Fruit fly (Drosophila melanogaster): ENCODE data around the gene Obp19c.

Obp19c gene

DNA sequence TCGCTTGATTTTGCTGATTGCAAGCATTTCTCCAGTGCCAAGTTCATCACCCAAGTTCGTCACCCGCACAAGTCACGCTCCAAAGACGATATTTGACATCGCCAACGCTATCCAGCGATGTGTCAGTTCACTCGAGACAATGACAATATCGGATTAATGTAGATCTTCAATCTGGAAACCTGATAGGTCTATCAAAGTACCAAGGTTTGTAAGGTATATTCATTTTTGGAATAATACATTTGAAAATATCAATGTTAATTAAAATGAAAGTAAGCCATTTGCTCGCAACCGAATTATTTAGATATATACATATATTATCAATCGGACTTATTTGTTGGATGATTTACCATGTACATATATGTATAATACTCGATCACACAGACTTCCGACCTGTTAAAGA is at the start of gene Obp19c:
Gene Obp19c (minus strand): TSS at position 101 of the 400 bp plus-strand sequence.
- TF ChIP-seq OdsH (GFP tag; optimal IDR thresholded peaks at IDR 0.05) (no peak), Hr78 (GFP tag; optimal IDR thresholded peaks at IDR 0.05) (no peak), tai (GFP tag; optimal IDR thresholded peaks at IDR 0.05) (no peak), CG32264 (GFP tag; optimal IDR thresholded peaks at IDR 0.05) (no peak), dsf (GFP tag; optimal IDR thresholded peaks at IDR 0.05; ENCODE audit: borderline replicate concordance) (no peak), lola (GFP tag; optimal IDR thresholded peaks at IDR 0.05) (no peak), CrebA (GFP tag; optimal IDR thresholded peaks at IDR 0.05; ENCODE audit: borderline replicate concordance) (no peak)

DNA sequence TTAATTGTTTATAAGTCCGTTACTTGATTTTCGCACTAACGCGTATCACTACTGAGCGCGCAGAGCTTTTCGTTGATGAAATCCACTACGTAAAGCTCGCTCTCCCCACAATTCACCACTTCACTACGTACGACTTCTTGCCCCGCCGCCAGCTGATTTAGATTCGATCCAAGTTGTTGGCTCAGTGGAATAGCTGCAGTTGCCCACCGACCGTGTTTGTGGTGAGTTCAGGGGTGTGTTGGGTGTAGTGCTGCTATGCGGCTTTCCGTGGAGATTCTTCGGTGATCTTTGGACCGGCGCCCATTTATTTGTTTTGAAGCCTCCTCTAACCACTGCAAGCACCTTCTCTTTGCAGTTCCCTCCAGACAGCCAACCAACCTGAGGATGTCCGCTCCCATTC is 49.4 kb upstream of the Obp19c start:
- TF ChIP-seq Dfd (GFP tag; optimal IDR thresholded peaks at IDR 0.05) (no peak), dl (GFP tag; optimal IDR thresholded peaks at IDR 0.05; ENCODE audit: insufficient read depth in 1 of 2, partially characterized antibody in 2 of 2) (no peak), fru (GFP tag; optimal IDR thresholded peaks at IDR 0.05) (no peak), Hr78 (GFP tag; optimal IDR thresholded peaks at IDR 0.05) (no peak), CrebA (GFP tag; optimal IDR thresholded peaks at IDR 0.05; ENCODE audit: borderline replicate concordance) (no peak), Abd-B (GFP tag; optimal IDR thresholded peaks at IDR 0.05) (no peak), Jra (GFP tag; optimal IDR thresholded peaks at IDR 0.05) (no peak), GATAd (GFP tag; optimal IDR thresholded peaks at IDR 0.05) (no peak), Myc (optimal IDR thresholded peaks at IDR 0.05) (no peak), sv (GFP tag; optimal IDR thresholded peaks at IDR 0.05) (no peak), Dif (GFP tag; optimal IDR thresholded peaks at IDR 0.05; ENCODE audit: partially characterized antibody) (no peak), Rel (GFP tag; optimal IDR thresholded peaks at IDR 0.05) (no peak), Rel (tag; optimal IDR thresholded peaks at IDR 0.05) (no peak), foxo (GFP tag; optimal IDR thresholded peaks at IDR 0.05) (no peak)

DNA sequence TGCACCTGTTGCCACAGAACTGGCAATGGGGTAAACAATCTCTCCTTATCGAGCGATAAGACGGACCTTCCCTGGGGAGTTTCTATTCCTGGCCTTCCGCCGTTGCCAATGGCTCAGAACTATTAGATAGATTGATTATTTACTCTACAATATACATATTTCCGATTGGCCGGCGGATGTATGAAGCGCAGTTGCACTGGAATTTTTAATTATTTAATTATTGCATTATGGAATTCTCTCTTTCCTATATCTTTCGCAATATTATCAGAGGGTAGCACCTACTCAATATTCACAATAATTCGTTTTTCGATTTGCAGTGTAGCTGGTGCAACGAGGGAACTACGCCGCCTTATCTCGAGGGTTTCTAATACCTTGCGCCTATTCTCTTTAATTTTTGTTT is 48.4 kb upstream of the Obp19c start, which contains the start of gene GstT3:
Gene GstT3 (plus strand): TSS at position 301 of the 400 bp plus-strand sequence.
- no peak for TF ChIP-seq tai (GFP tag; optimal IDR thresholded peaks at IDR 0.05)
- TF ChIP-seq dsf (GFP tag; optimal IDR thresholded peaks at IDR 0.05; ENCODE audit: borderline replicate concordance), result no peak
- TF ChIP-seq Dif (GFP tag; optimal IDR thresholded peaks at IDR 0.05; ENCODE audit: partially characterized antibody), result no peak
- no peak for TF ChIP-seq rgr (GFP tag; optimal IDR thresholded peaks at IDR 0.05)
- no peak for TF ChIP-seq CG9705 (GFP tag; optimal IDR thresholded peaks at IDR 0.05)
- TF ChIP-seq dl (GFP tag; optimal IDR thresholded peaks at IDR 0.05; ENCODE audit: insufficient read depth in 1 of 2, partially characterized antibody in 2 of 2), result no peak
- no peak for TF ChIP-seq h (GFP tag; optimal IDR thresholded peaks at IDR 0.05)
- TF ChIP-seq Hr78 (GFP tag; optimal IDR thresholded peaks at IDR 0.05), result no peak
- TF ChIP-seq sage (GFP tag; optimal IDR thresholded peaks at IDR 0.05), result no peak
- no peak for TF ChIP-seq woc (GFP tag; optimal IDR thresholded peaks at IDR 0.05)
- no peak for TF ChIP-seq Myc (optimal IDR thresholded peaks at IDR 0.05)
- TF ChIP-seq Rel (GFP tag; optimal IDR thresholded peaks at IDR 0.05), result no peak
- TF ChIP-seq Rel (tag; optimal IDR thresholded peaks at IDR 0.05), result no peak
- no peak for TF ChIP-seq GATAd (GFP tag; optimal IDR thresholded peaks at IDR 0.05)
- no peak for TF ChIP-seq Mio (GFP tag; optimal IDR thresholded peaks at IDR 0.05)
- no peak for TF ChIP-seq Vsx2 (GFP tag; optimal IDR thresholded peaks at IDR 0.05; ENCODE audit: partially characterized antibody)

DNA sequence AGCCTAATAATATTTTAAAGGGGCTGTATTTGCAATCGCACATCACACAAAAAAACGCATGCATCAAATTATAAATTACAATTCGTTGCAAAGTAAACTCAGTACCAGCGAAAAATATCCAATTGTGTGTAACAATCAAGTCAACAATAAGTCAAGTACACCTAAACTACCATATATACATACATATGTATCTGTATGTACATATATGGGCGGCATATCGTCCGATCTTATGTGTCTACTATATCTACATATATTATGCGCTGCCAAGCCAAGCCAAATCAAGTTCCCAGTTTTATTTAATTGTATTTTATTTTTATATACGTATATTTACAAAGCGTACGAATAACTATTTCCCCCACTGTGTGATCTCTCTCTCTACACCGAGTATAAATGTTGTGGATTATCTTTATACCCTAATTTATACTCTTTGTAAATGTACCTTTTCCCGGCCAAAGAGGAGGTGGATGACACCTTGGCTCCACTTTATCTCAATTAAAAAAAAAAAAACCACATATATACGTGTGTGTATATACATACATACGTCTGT is 47.7 kb upstream of the Obp19c start:
- TF ChIP-seq OdsH (GFP tag; optimal IDR thresholded peaks at IDR 0.05) (no peak), GATAd (GFP tag; optimal IDR thresholded peaks at IDR 0.05) (no peak), CG32264 (GFP tag; optimal IDR thresholded peaks at IDR 0.05) (no peak), Hnf4 (GFP tag; optimal IDR thresholded peaks at IDR 0.05) (no peak), pan (optimal IDR thresholded peaks at IDR 0.05) (no peak), usp (GFP tag; optimal IDR thresholded peaks at IDR 0.05) (no peak)

DNA sequence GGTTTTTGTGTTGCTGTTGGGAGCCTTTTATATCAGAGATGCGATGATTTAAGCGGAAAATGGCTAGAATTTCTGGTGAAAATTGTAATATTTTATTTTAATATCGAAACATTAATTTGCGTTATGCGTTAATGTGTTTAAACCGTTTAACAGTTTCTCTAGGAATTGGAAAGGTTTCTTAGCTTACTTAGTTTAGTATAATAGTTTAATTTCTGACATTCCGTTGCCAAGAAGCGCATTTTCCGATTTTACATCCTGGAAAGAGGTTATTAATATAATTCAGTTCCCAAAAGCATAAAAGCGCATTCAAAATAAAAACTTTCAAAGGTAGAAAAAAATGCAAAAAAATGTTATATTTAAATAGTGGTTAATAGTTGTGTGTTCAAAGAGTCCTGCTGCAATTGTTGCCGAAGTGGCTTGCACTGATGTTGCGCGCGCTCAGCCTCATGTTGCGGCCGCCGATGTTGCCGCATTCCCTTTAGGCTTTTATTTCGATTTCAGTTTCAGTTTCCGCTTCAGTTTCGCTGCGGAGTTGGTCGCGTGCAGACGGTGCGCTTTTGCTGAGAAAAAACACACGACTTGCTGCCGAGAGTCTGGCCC is 30.2 kb upstream of the Obp19c start, which contains the start of gene tbc:
Gene tbc (plus strand): TSS at position 504 of the 600 bp plus-strand sequence.
- no peak for TF ChIP-seq pan (optimal IDR thresholded peaks at IDR 0.05)
- TF ChIP-seq OdsH (GFP tag; optimal IDR thresholded peaks at IDR 0.05), result no peak
- TF ChIP-seq Myc (optimal IDR thresholded peaks at IDR 0.05), result peak; percentile 51
